Worm (Caenorhabditis elegans) whole organism, late embryonic: ENCODE results near the gene dyci-1.
A peak's percentile ranks its signal among the peaks of the same experiment; 100 is the strongest.

Source experiments
- ceh-31 ChIP-seq: sonication (generic microtip); optimal IDR thresholded peaks from 2 replicates; lab custom pipeline; 2016; ENCODE audit warnings: missing genetic modification characterization, missing compliant biosample characterization
- ceh-9 ChIP-seq: sonication (generic microtip); optimal IDR thresholded peaks from 2 replicates; lab custom pipeline; 2016; ENCODE audit warnings: mild to moderate bottlenecking, missing genetic modification characterization, inconsistent platforms, missing compliant biosample characterization
- dmd-4 ChIP-seq: sonication (generic microtip); optimal IDR thresholded peaks from 2 replicates; lab custom pipeline; 2016; ENCODE audit warnings: borderline replicate concordance, missing genetic modification characterization, missing compliant biosample characterization
- elt-2 ChIP-seq: sonication (generic microtip); optimal IDR thresholded peaks from 2 replicates; lab custom pipeline; 2016; ENCODE audit warnings: missing genetic modification reagents, missing genetic modification characterization, missing compliant biosample characterization
- fkh-6 ChIP-seq: sonication (generic microtip); optimal IDR thresholded peaks from 2 replicates; lab custom pipeline; 2016; ENCODE audit warnings: missing genetic modification characterization, missing compliant biosample characterization
- madf-2 ChIP-seq: sonication (generic microtip); optimal IDR thresholded peaks from 2 replicates; lab custom pipeline; 2017; ENCODE audit warnings: missing genetic modification characterization, missing compliant biosample characterization
- sox-2 ChIP-seq: fragments of 200-800 bp; sonication (Bioruptor generic); IDR thresholded peaks from 2 replicates; pipeline ENCODE4 v1.3.6; 2022; ENCODE audit warnings: missing genetic modification reagents, missing genetic modification characterization, missing compliant biosample characterization
- tbx-2 ChIP-seq: sonication (generic microtip); optimal IDR thresholded peaks from 2 replicates; lab custom pipeline; 2016; ENCODE audit warnings: missing genetic modification characterization, missing compliant biosample characterization

DNA sequence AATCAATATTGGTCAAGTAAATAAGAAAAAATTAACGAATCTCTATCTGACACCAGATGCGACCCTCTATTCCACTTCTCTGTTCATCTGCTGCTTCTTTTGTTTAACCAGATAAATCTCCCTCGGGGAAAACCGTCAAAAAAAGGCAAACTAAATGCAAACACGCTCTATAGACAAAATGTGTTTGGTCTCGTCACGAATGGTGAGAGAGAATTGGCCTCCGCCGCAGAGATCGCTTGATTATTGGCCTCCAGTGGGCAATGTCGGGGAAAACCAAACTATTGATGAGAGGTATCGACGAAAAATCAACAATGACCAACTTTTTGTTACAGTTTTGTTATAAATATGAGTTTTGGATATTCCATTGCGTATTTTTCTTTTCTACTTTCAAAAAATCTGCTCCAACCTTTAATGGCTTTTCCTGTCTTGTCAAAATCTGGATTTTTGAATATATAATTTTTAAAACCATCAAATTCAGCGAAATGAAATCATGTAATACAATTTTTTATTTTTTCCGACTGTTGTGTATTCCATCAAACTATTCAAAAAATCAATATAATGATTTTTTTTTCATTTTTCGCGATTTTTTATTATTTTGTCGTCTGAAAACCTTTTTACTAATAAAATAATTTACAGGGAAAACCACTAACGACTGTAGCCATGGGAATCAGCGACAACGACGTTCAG lies 5.5 kb upstream of the dyci-1 start, which contains the start of the genes C17H12.2 and vha-8:
- TF ChIP-seq sox-2 (GFP tag; lab: Robert Waterston, UW) (no peak), fkh-6 (tag; lab: Kevin White, UChicago) (no peak), elt-2 (tag; lab: Kevin White, UChicago) (peak; percentile 25), madf-2 (peak; percentile 30), ceh-31 (tag; lab: Kevin White, UChicago) (peak; percentile 85), ceh-9 (no peak), dmd-4 (tag; lab: Kevin White, UChicago) (no peak), tbx-2 (tag; lab: Kevin White, UChicago) (peak; percentile 87)
